Worm (Caenorhabditis elegans): Measurements from ENCODE around the gene F13E9.13.

Gene F13E9.13

DNA sequence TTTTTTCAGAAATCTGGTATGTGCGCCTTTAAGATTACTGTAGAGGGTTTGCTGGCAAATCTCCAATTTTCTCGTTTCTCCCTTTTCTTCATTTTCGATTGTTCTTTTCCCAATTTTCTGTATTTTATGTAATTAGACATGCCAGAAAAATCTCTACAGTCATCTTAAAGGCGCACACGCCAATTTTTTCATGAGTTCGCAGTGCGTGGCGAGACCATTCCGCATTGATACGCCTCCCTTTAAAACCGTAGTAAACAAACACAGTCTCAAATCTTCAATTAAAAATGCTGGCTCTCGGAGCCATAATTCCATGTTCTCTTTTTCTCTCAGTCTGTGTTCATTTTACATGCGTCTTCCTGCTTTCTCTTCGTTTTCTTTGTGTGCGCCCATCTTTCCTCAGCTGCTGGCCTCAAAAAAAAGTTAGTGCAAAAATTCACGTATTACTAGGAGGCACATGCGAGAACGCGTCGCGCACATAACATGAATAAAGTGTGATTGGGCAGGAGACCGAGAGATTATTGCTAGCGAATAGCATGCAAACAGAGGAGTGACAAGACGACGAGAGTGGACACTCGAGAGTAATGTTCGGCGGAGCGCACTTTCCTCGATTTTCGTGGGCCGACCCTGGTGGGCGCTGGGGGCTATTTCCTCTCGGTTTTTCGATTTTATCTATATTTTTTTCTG lies 37.7 kb downstream of the F13E9.13 start (continued):
- TF ChIP-seq rbr-2 (tag; optimal IDR thresholded peaks at IDR 0.05) (no peak), daf-12 (tag; optimal IDR thresholded peaks at IDR 0.05) (no peak), ztf-11 (tag; optimal IDR thresholded peaks at IDR 0.05) (no peak), lin-39 (tag; optimal IDR thresholded peaks at IDR 0.05) (no peak), spr-1 (tag; optimal IDR thresholded peaks at IDR 0.05) (no peak), zag-1 (tag; optimal IDR thresholded peaks at IDR 0.05) (no peak), nhr-76 (tag; optimal IDR thresholded peaks at IDR 0.05) (no peak), ceh-20 (GFP tag; IDR thresholded peaks at IDR 0.05) (peak; percentile 53; the same call in 1 of the 2 replicates), snpc-4 (tag; optimal IDR thresholded peaks at IDR 0.05) (no peak), ztf-7 (tag; optimal IDR thresholded peaks at IDR 0.05) (no peak), daf-19 (GFP tag; conservative IDR thresholded peaks at IDR 0.05) (0 out of 2 replicates have a peak, but pooled peaks have one; percentile 27), dmd-6 (GFP tag; IDR thresholded peaks at IDR 0.05) (peak; percentile 64), madf-5 (GFP tag; IDR thresholded peaks at IDR 0.05) (no peak), nhr-28 (tag; optimal IDR thresholded peaks at IDR 0.05) (peak; percentile 76), mxl-3 (GFP tag; optimal IDR thresholded peaks at IDR 0.05) (peak; percentile 89), pha-4 (GFP tag; IDR thresholded peaks at IDR 0.05) (no peak), pha-4 (tag; optimal IDR thresholded peaks at IDR 0.05) (peak; percentile 74), duxl-1 (tag; optimal IDR thresholded peaks at IDR 0.05; ENCODE audit: poor library complexity) (peak; percentile 42), ceh-82 (tag; optimal IDR thresholded peaks at IDR 0.05) (no peak), mes-2 (tag; optimal IDR thresholded peaks at IDR 0.05; ENCODE audit: poor library complexity, severe bottlenecking) (peak; percentile 66), F10B5.3 (tag; optimal IDR thresholded peaks at IDR 0.05) (no peak), cey-2 (tag; optimal IDR thresholded peaks at IDR 0.05; ENCODE audit: borderline replicate concordance, insufficient read depth) (no peak), daf-8 (GFP tag; IDR thresholded peaks at IDR 0.05) (no peak), mep-1 (tag; optimal IDR thresholded peaks at IDR 0.05) (peak; percentile 87), lin-38 (GFP tag; IDR thresholded peaks at IDR 0.05) (peak; percentile 87), egl-43 (GFP tag; IDR thresholded peaks at IDR 0.05) (no peak), dpl-1 (GFP tag; optimal IDR thresholded peaks at IDR 0.05) (peak; percentile 58), nhr-77 (tag; optimal IDR thresholded peaks at IDR 0.05) (peak; percentile 53), snpc-1.2 (GFP tag; IDR thresholded peaks at IDR 0.05) (0 out of 2 replicates have a peak, but pooled peaks have one; percentile 44), mdt-29 (GFP tag; IDR thresholded peaks at IDR 0.05) (no peak), fos-1 (tag; optimal IDR thresholded peaks at IDR 0.05) (no peak), ceh-44 (GFP tag; IDR thresholded peaks at IDR 0.05) (0 out of 2 replicates have a peak, but pooled peaks have one; percentile 4), daf-16 (GFP tag; optimal IDR thresholded peaks at IDR 0.05) (peak in 1 of 2 experiments; percentile 35), daf-16 (tag; optimal IDR thresholded peaks at IDR 0.05) (peak; percentile 62), nhr-48 (tag; optimal IDR thresholded peaks at IDR 0.05) (peak; percentile 25), skn-1 (tag; optimal IDR thresholded peaks at IDR 0.05) (no peak), nhr-6 (tag; optimal IDR thresholded peaks at IDR 0.05) (peak; percentile 43), lin-15B (tag; optimal IDR thresholded peaks at IDR 0.05) (no peak), lin-13 (GFP tag; optimal IDR thresholded peaks at IDR 0.05) (peak; percentile 41), ctbp-1 (GFP tag; IDR thresholded peaks at IDR 0.05) (peak; percentile 75), saeg-2 (GFP tag; IDR thresholded peaks at IDR 0.05) (no peak), F44E2.7 (GFP tag; IDR thresholded peaks at IDR 0.05) (no peak), unc-62 (GFP tag; optimal IDR thresholded peaks at IDR 0.05 in 1 of 2) (peak in 1 of 2 experiments; percentile 96), unc-62 (tag; optimal IDR thresholded peaks at IDR 0.05) (no peak), lin-1 (GFP tag; IDR thresholded peaks at IDR 0.05) (peak; percentile 48; the same call in 1 of the 2 replicates), T20F7.1 (GFP tag; optimal IDR thresholded peaks at IDR 0.05) (peak; percentile 56), ceh-28 (tag; optimal IDR thresholded peaks at IDR 0.05) (no peak), F26F4.8 (GFP tag; conservative IDR thresholded peaks at IDR 0.05) (no peak), T26A8.4 (GFP tag; IDR thresholded peaks at IDR 0.05) (0 out of 2 replicates have a peak, but pooled peaks have one; percentile 39), D1046.2 (GFP tag; IDR thresholded peaks at IDR 0.05) (no peak), zfp-2 (tag; optimal IDR thresholded peaks at IDR 0.05) (no peak)

Measured in whole organism, L4 larva.